Worm (Caenorhabditis elegans) whole organism, young adult: ENCODE data around the gene C26E6.1.

Source experiments
- F23B12.7 ChIP-seq: sonication (generic microtip); optimal IDR thresholded peaks from 2 replicates; lab custom pipeline; 2017; ENCODE audit warnings: missing genetic modification characterization, mild to moderate bottlenecking, missing compliant biosample characterization, antibody characterized with exemption, moderate library complexity; ENCODE audit not compliant: insufficient read depth
- attf-3 ChIP-seq: fragments of 200-800 bp; sonication (Bioruptor generic); conservative IDR thresholded peaks from 2 replicates; pipeline ENCODE4 v1.3.6; 2022; ENCODE audit warnings: missing genetic modification reagents, missing genetic modification characterization, missing compliant biosample characterization
- hlh-12 ChIP-seq: sonication (generic microtip); optimal IDR thresholded peaks from 2 replicates; lab custom pipeline; 2016; ENCODE audit warnings: missing genetic modification characterization, missing compliant biosample characterization
- hmg-1.2 ChIP-seq: fragments of 200-800 bp; sonication (Bioruptor generic); IDR thresholded peaks from 2 replicates; pipeline ENCODE4 v1.3.6; 2022; ENCODE audit warnings: missing genetic modification reagents, missing genetic modification characterization, missing compliant biosample characterization
- madf-3 ChIP-seq: fragments of 200-800 bp; sonication (Bioruptor generic); IDR thresholded peaks from 2 replicates; pipeline ENCODE4 v1.3.6; 2022; ENCODE audit warnings: missing genetic modification reagents, missing genetic modification characterization, missing compliant biosample characterization
- pha-4 ChIP-seq: fragments of 150-350 bp; sonication (generic microtip); optimal IDR thresholded peaks from 2 replicates; lab custom pipeline; 2014; ENCODE audit warnings: missing biosample characterization, missing genetic modification reagents, missing genetic modification characterization
- snpc-4 ChIP-seq, 5 experiments: fragments of 150-350 bp in 1 of 5; sonication (generic microtip) in 4 of 5; optimal IDR thresholded peaks; 2 replicates each; lab custom pipeline; 2014 to 2018; ENCODE audit warnings: missing genetic modification characterization in 5 of 5, missing biosample characterization in 3 of 5, antibody characterized with exemption in 2 of 5, mild to moderate bottlenecking in 2 of 5, missing compliant biosample characterization in 2 of 5, missing genotype in 2 of 5, moderate library complexity in 2 of 5, missing genetic modification reagents in 1 of 5
- unc-62 ChIP-seq: fragments of 150-350 bp; optimal IDR thresholded peaks from 2 replicates; lab custom pipeline; 2014; ENCODE audit warnings: missing biosample characterization, missing genetic modification reagents, missing genetic modification characterization

DNA sequence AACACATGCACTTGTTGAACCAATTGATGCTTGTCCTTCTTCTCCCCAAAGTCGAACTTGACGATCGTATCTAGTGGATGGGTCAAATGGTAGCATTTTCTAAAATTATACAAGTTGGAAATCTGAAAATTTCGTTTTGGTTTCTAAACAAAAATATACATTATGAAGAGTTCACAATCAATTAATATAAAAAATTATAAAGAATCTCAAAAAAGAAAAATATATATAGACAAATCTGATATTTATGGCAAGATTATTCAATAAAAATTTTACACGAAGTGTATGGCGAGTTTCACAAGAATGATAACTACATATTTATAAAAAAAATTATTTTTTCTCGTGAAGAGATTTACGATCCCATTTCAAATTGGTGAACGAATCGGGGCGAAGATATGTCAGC, 36.4 kb upstream of the C26E6.1 start, which contains the start of gene ula-1:
- TF ChIP-seq madf-3 (GFP tag; lab: Robert Waterston, UW) (no peak), snpc-4 (GFP tag; optimal IDR thresholded peaks at IDR 0.05; lab: Kevin White, UChicago) (no peak), snpc-4 (tag; optimal IDR thresholded peaks at IDR 0.05; lab: Kevin White, UChicago) (no peak), unc-62 (GFP tag; lab: Kevin White, UChicago) (no peak), hmg-1.2 (no peak), attf-3 (GFP tag; lab: Robert Waterston, UW) (no peak), hlh-12 (no peak), F23B12.7 (no peak), pha-4 (tag; lab: Kevin White, UChicago) (no peak)
